Fruit fly (Drosophila melanogaster) whole organism, wandering third instar larva: ENCODE data around the gene Bgb.
A peak's percentile ranks its signal among the peaks of the same experiment; 100 is the strongest.

Experiments used
- Abd-B ChIP-seq: fragments of >200 bp; optimal IDR thresholded peaks from 2 replicates; lab custom pipeline; 2017; ENCODE audit warnings: missing biosample characterization, missing genetic modification characterization
- CG32264 ChIP-seq: fragments of 200-800 bp; sonication (Bioruptor generic); optimal IDR thresholded peaks from 2 replicates; lab custom pipeline; 2016; ENCODE audit warnings: missing biosample characterization, missing genetic modification characterization
- CG9705 ChIP-seq: fragments of 200-800 bp; sonication (Bioruptor generic); optimal IDR thresholded peaks from 2 replicates; lab custom pipeline; 2018; ENCODE audit warnings: missing biosample characterization, mild to moderate bottlenecking, missing genetic modification characterization
- CrebA ChIP-seq: fragments of 200-800 bp; sonication (Bioruptor generic); optimal IDR thresholded peaks from 2 replicates; lab custom pipeline; 2016; ENCODE audit warnings: missing biosample characterization, mild to moderate bottlenecking, missing genetic modification characterization, borderline replicate concordance
- Dfd ChIP-seq: fragments of >200 bp; optimal IDR thresholded peaks from 2 replicates; lab custom pipeline; 2017; ENCODE audit warnings: missing biosample characterization, missing genetic modification characterization
- Dif ChIP-seq: fragments of 200-275, 200-300 bp; sonication (Bioruptor generic); optimal IDR thresholded peaks from 2 replicates; lab custom pipeline; 2018; ENCODE audit warnings: missing biosample characterization, missing genetic modification characterization; ENCODE audit not compliant: partially characterized antibody
- GATAd ChIP-seq: sonication (Bioruptor generic); optimal IDR thresholded peaks from 2 replicates; lab custom pipeline; 2016; ENCODE audit warnings: missing biosample characterization, missing genetic modification characterization
- HLH106 ChIP-seq: fragments of 200-800 bp; optimal IDR thresholded peaks from 3 replicates; lab custom pipeline; 2019; ENCODE audit warnings: missing biosample characterization, mild to moderate bottlenecking, missing genetic modification characterization, moderate library complexity
- Hnf4 ChIP-seq: fragments of 200-800 bp; sonication (Bioruptor generic); optimal IDR thresholded peaks from 2 replicates; lab custom pipeline; 2016; ENCODE audit warnings: missing biosample characterization, mild to moderate bottlenecking, missing genetic modification characterization
- Hr78 ChIP-seq: fragments of >200 bp; optimal IDR thresholded peaks from 2 replicates; lab custom pipeline; 2017; ENCODE audit warnings: missing biosample characterization, missing genetic modification characterization
- Hr83 ChIP-seq: fragments of 200-300 bp; sonication (Bioruptor generic); optimal IDR thresholded peaks from 2 replicates; lab custom pipeline; 2016; ENCODE audit warnings: missing biosample characterization, mild to moderate bottlenecking, missing genetic modification characterization, moderate library complexity; ENCODE audit not compliant: poor library complexity, severe bottlenecking
- Jra ChIP-seq: sonication (Bioruptor generic); optimal IDR thresholded peaks from 2 replicates; lab custom pipeline; 2016; ENCODE audit warnings: missing biosample characterization, missing genetic modification characterization
- Mio ChIP-seq: sonication (Bioruptor generic); optimal IDR thresholded peaks from 2 replicates; lab custom pipeline; 2016; ENCODE audit warnings: missing biosample characterization, missing genetic modification characterization
- Myc ChIP-seq: fragments of >200 bp; optimal IDR thresholded peaks from 2 replicates; lab custom pipeline; 2017
- N ChIP-seq: fragments of >200 bp; optimal IDR thresholded peaks from 2 replicates; lab custom pipeline; 2018; ENCODE audit warnings: missing biosample characterization, missing external identifiers, missing genetic modification characterization
- OdsH ChIP-seq: fragments of 200-800 bp; sonication (Bioruptor generic); optimal IDR thresholded peaks from 2 replicates; lab custom pipeline; 2016; ENCODE audit warnings: missing biosample characterization, mild to moderate bottlenecking, missing genetic modification characterization
- Rel ChIP-seq, 2 experiments: fragments of 200-800 bp; sonication (Bioruptor generic) in 1 of 2; optimal IDR thresholded peaks; 2 replicates in 1 of 2; 3 replicates in 1 of 2; lab custom pipeline; 2016 to 2019; ENCODE audit warnings: mild to moderate bottlenecking in 2 of 2, missing biosample characterization in 2 of 2, missing genetic modification characterization in 2 of 2, moderate library complexity in 1 of 2
- Sp1 ChIP-seq: fragments of 200-800 bp; sonication (Bioruptor generic); optimal IDR thresholded peaks from 3 replicates; lab custom pipeline; 2019; ENCODE audit warnings: missing biosample characterization, mild to moderate bottlenecking, missing genetic modification characterization, moderate library complexity
- Vsx2 ChIP-seq: fragments of 200-300, 225-300 bp; sonication (Bioruptor generic); optimal IDR thresholded peaks from 2 replicates; lab custom pipeline; 2018; ENCODE audit warnings: missing biosample characterization, missing genetic modification characterization; ENCODE audit not compliant: partially characterized antibody
- br ChIP-seq: fragments of 200-800 bp; sonication (Bioruptor generic); optimal IDR thresholded peaks from 2 replicates; lab custom pipeline; 2016; ENCODE audit warnings: missing biosample characterization, missing genetic modification characterization
- brk ChIP-seq: fragments of 200-800 bp; sonication (Bioruptor generic); optimal IDR thresholded peaks from 2 replicates; lab custom pipeline; 2016; ENCODE audit warnings: missing biosample characterization, mild to moderate bottlenecking, missing genetic modification characterization
- dl ChIP-seq, 2 experiments: fragments of 175-275, 200-275 bp in 1 of 2; fragments of 200-275 bp in 1 of 2; sonication (Bioruptor generic); optimal IDR thresholded peaks; lab custom pipeline; 2018; ENCODE audit warnings: mild to moderate bottlenecking in 2 of 2, missing biosample characterization in 2 of 2, missing genetic modification characterization in 2 of 2, moderate library complexity in 2 of 2; ENCODE audit not compliant: partially characterized antibody in 2 of 2, insufficient read depth in 1 of 2
- dmrt93B ChIP-seq: fragments of 200-800 bp; sonication (Bioruptor generic); optimal IDR thresholded peaks from 2 replicates; lab custom pipeline; 2018; ENCODE audit warnings: missing biosample characterization, mild to moderate bottlenecking, missing genetic modification characterization
- dsf ChIP-seq: sonication (Bioruptor generic); optimal IDR thresholded peaks from 2 replicates; lab custom pipeline; 2016; ENCODE audit warnings: missing biosample characterization, missing genetic modification characterization, borderline replicate concordance
- ey ChIP-seq: fragments of 200-800 bp; sonication (Bioruptor generic); optimal IDR thresholded peaks from 2 replicates; lab custom pipeline; 2016; ENCODE audit warnings: missing biosample characterization, missing genetic modification characterization
- foxo ChIP-seq, 2 experiments: fragments of 200-800 bp; sonication (Bioruptor generic); optimal IDR thresholded peaks; 2 replicates in 1 of 2; 3 replicates in 1 of 2; lab custom pipeline; 2016 to 2017; ENCODE audit warnings: missing biosample characterization in 2 of 2, missing genetic modification characterization in 2 of 2
- fru ChIP-seq: fragments of 200-800 bp; sonication (Bioruptor generic); optimal IDR thresholded peaks from 3 replicates; lab custom pipeline; 2016; ENCODE audit warnings: missing biosample characterization, mild to moderate bottlenecking, missing genetic modification characterization
- h ChIP-seq: fragments of 200-800 bp; sonication (Bioruptor generic); optimal IDR thresholded peaks from 3 replicates; lab custom pipeline; 2016; ENCODE audit warnings: missing biosample characterization, mild to moderate bottlenecking, missing genetic modification characterization
- jim ChIP-seq: fragments of 175-275, 200-325 bp; sonication (Bioruptor generic); optimal IDR thresholded peaks from 2 replicates; lab custom pipeline; 2016; ENCODE audit warnings: missing biosample characterization, mild to moderate bottlenecking, missing genetic modification characterization
- lola ChIP-seq: fragments of >200 bp; optimal IDR thresholded peaks from 2 replicates; lab custom pipeline; 2017; ENCODE audit warnings: missing biosample characterization, missing genetic modification characterization
- pan ChIP-seq: fragments of >200 bp; optimal IDR thresholded peaks from 2 replicates; lab custom pipeline; 2017
- psq ChIP-seq: fragments of 200-800 bp; sonication (Bioruptor generic); optimal IDR thresholded peaks from 3 replicates; lab custom pipeline; 2017; ENCODE audit warnings: missing biosample characterization, mild to moderate bottlenecking, missing genetic modification characterization, moderate library complexity
- rgr ChIP-seq: fragments of 200-800 bp; sonication (Bioruptor generic); optimal IDR thresholded peaks from 3 replicates; lab custom pipeline; 2016; ENCODE audit warnings: missing biosample characterization, mild to moderate bottlenecking, missing genetic modification characterization
- sage ChIP-seq: fragments of 200-800 bp; sonication (Bioruptor generic); optimal IDR thresholded peaks from 2 replicates; lab custom pipeline; 2016; ENCODE audit warnings: missing biosample characterization, mild to moderate bottlenecking, missing genetic modification characterization
- sv ChIP-seq: fragments of 200-800 bp; sonication (Bioruptor generic); optimal IDR thresholded peaks from 3 replicates; lab custom pipeline; 2016; ENCODE audit warnings: missing biosample characterization, missing genetic modification characterization
- tai ChIP-seq: sonication (Bioruptor generic); optimal IDR thresholded peaks from 2 replicates; lab custom pipeline; 2016; ENCODE audit warnings: missing biosample characterization, missing genetic modification characterization
- usp ChIP-seq: fragments of >200 bp; optimal IDR thresholded peaks from 2 replicates; lab custom pipeline; 2017; ENCODE audit warnings: missing biosample characterization, missing genetic modification characterization
- woc ChIP-seq: sonication (Bioruptor generic); optimal IDR thresholded peaks from 2 replicates; lab custom pipeline; 2016; ENCODE audit warnings: missing biosample characterization, mild to moderate bottlenecking, missing genetic modification characterization

Bgb gene

DNA sequence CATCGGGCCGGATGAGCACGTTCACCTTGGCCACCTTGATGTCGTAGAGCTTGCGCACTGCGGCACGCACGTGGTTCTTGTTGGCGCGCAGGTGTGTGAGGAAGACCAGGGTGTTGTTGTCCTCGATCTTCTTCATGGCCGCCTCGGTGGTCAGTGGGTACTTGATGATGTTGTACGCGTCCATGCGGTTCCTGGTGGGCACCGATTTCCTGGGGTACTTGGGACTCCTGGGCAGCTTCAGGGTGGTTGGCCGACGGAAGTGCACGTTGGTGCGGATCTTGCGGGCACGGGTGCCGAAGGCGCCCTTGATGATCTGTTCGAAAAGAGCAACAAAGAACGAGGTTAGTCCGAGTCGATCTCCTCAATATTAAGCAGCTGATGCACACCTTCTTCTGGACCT is 27.9 kb downstream of the Bgb start:
- TF ChIP-seq Jra (GFP tag; lab: Kevin White, UChicago) (no peak), h (no peak), dsf (GFP tag; lab: Kevin White, UChicago) (no peak), brk (no peak), Sp1 (no peak), Rel (GFP tag; optimal IDR thresholded peaks at IDR 0.05; lab: Kevin White, UChicago) (no peak), Rel (tag; optimal IDR thresholded peaks at IDR 0.05; lab: Kevin White, UChicago) (no peak), usp (GFP tag; lab: Kevin White, UChicago) (no peak), br (GFP tag; lab: Kevin White, UChicago) (no peak), pan (lab: Kevin White, UChicago) (no peak), CG9705 (GFP tag; lab: Kevin White, UChicago) (no peak), woc (GFP tag; lab: Kevin White, UChicago) (no peak), foxo (GFP tag; optimal IDR thresholded peaks at IDR 0.05; lab: Kevin White, UChicago) (no peak)

dm6 chr3L:1668504-1668903 is 29.0 kb downstream of the Bgb start, which contains the start of gene RpL23A:
RpL23A (minus strand) TSS chr3L:1668654.
- TF ChIP-seq tai (GFP tag; lab: Kevin White, UChicago) (no peak), pan (lab: Kevin White, UChicago) (no peak), fru (GFP tag; lab: Kevin White, UChicago) (peak; percentile 89), CG32264 (GFP tag; lab: Kevin White, UChicago) (peak; percentile 77), Jra (GFP tag; lab: Kevin White, UChicago) (peak; percentile 56), Hr83 (GFP tag; lab: Kevin White, UChicago) (peak; percentile 97), psq (GFP tag; lab: Kevin White, UChicago) (peak; percentile 84), Mio (peak; percentile 80), HLH106 (tag; lab: Kevin White, UChicago) (peak; percentile 89), Dfd (no peak), Dif (GFP tag; lab: Kevin White, UChicago) (peak; percentile 59), dsf (GFP tag; lab: Kevin White, UChicago) (peak; percentile 53), woc (GFP tag; lab: Kevin White, UChicago) (peak; percentile 32), jim (GFP tag; lab: Kevin White, UChicago) (peak; percentile 64), CrebA (no peak), dmrt93B (GFP tag; lab: Kevin White, UChicago) (peak; percentile 96), brk (no peak), Hr78 (GFP tag; lab: Kevin White, UChicago) (no peak), OdsH (GFP tag; lab: Kevin White, UChicago) (peak; percentile 88), sage (GFP tag; lab: Kevin White, UChicago) (peak; percentile 6), dl (GFP tag; optimal IDR thresholded peaks at IDR 0.05; lab: Kevin White, UChicago; ENCODE audit: insufficient read depth in 1 of 2, partially characterized antibody in 2 of 2) (peak; percentile 4 to 13), Sp1 (peak; percentile 89), ey (peak; percentile 81), sv (peak; percentile 95), Myc (peak; percentile 8), Rel (GFP tag; optimal IDR thresholded peaks at IDR 0.05; lab: Kevin White, UChicago) (no peak), Rel (tag; optimal IDR thresholded peaks at IDR 0.05; lab: Kevin White, UChicago) (peak; percentile 70), N (GFP tag; lab: Kevin White, UChicago) (no peak), Hnf4 (GFP tag; lab: Kevin White, UChicago) (no peak), CG9705 (GFP tag; lab: Kevin White, UChicago) (peak; percentile 94), foxo (GFP tag; optimal IDR thresholded peaks at IDR 0.05; lab: Kevin White, UChicago) (peak in 1 of 2 experiments; percentile 91), h (peak; percentile 92), br (GFP tag; lab: Kevin White, UChicago) (peak; percentile 93), lola (GFP tag; lab: Kevin White, UChicago) (no peak), Vsx2 (GFP tag; lab: Kevin White, UChicago) (peak; percentile 93), GATAd (GFP tag; lab: Kevin White, UChicago) (peak; percentile 48), Abd-B (GFP tag; lab: Kevin White, UChicago) (no peak), rgr (GFP tag; lab: Kevin White, UChicago) (peak; percentile 96)
